Fruit fly (Drosophila melanogaster): ENCODE measurements around the gene bcn92.
A peak's percentile ranks its signal among the peaks of the same experiment; 100 is the strongest.

Gene bcn92

dm6 chrX:2166129-2166528 is 16.7 kb upstream of the bcn92 start (continued):
- TF ChIP-seq cas (GFP tag; IDR thresholded peaks at IDR 0.05) (no peak), CG3163 (GFP tag; optimal IDR thresholded peaks at IDR 0.05) (no peak), CG17186 (GFP tag; optimal IDR thresholded peaks at IDR 0.05) (peak; percentile 28), CG17829 (tag; optimal IDR thresholded peaks at IDR 0.05) (no peak), Gsc (GFP tag; IDR thresholded peaks at IDR 0.05) (no peak), CG2875 (GFP tag; optimal IDR thresholded peaks at IDR 0.05) (peak; percentile 41), vvl (GFP tag; IDR thresholded peaks at IDR 0.05) (peak; percentile 74), CG14965 (GFP tag; optimal IDR thresholded peaks at IDR 0.05; ENCODE audit: borderline replicate concordance) (no peak), CG10267 (tag; optimal IDR thresholded peaks at IDR 0.05) (no peak), CG4820 (GFP tag; optimal IDR thresholded peaks at IDR 0.05) (peak; percentile 44), Poxn (GFP tag; IDR thresholded peaks at IDR 0.05) (no peak), trh (GFP tag; optimal IDR thresholded peaks at IDR 0.05) (no peak), HmgD (GFP tag; optimal IDR thresholded peaks at IDR 0.05) (no peak), CG2202 (tag; optimal IDR thresholded peaks at IDR 0.05) (no peak), Six4 (GFP tag; optimal IDR thresholded peaks at IDR 0.05) (peak; percentile 13), gcm (GFP tag; optimal IDR thresholded peaks at IDR 0.05) (no peak), NfI (GFP tag; optimal IDR thresholded peaks at IDR 0.05) (peak; percentile 28), CG13624 (GFP tag; optimal IDR thresholded peaks at IDR 0.05) (no peak), CG6765 (GFP tag; optimal IDR thresholded peaks at IDR 0.05) (no peak), CG3838 (GFP tag; optimal IDR thresholded peaks at IDR 0.05) (no peak), CG9215 (GFP tag; IDR thresholded peaks at IDR 0.05) (no peak), CG16815 (GFP tag; optimal IDR thresholded peaks at IDR 0.05) (no peak), rib (GFP tag; IDR thresholded peaks at IDR 0.05) (no peak), CG13296 (GFP tag; optimal IDR thresholded peaks at IDR 0.05) (no peak), fru (optimal IDR thresholded peaks at IDR 0.05) (no peak), jigr1 (GFP tag; IDR thresholded peaks at IDR 0.05) (no peak), sens (GFP tag) (peak; percentile 66), CG7357 (GFP tag; IDR thresholded peaks at IDR 0.05) (no peak), chn (GFP tag; optimal IDR thresholded peaks at IDR 0.05) (peak; percentile 38), ap (GFP tag; IDR thresholded peaks at IDR 0.05) (peak; percentile 38; the same call in 1 of the 2 replicates), az2 (GFP tag; optimal IDR thresholded peaks at IDR 0.05) (peak; percentile 49), CG2889 (GFP tag; IDR thresholded peaks at IDR 0.05) (0 out of 3 replicates have a peak, but pooled peaks have one; percentile 15), ranshi (GFP tag; IDR thresholded peaks at IDR 0.05) (peak; percentile 61; the same call in 1 of the 2 replicates), pum (GFP tag; optimal IDR thresholded peaks at IDR 0.05) (no peak), prd (optimal IDR thresholded peaks at IDR 0.05) (no peak), prd (GFP tag; IDR thresholded peaks at IDR 0.05) (peak; percentile 78; the same call in 2 of the 3 replicates), luna (GFP tag; optimal IDR thresholded peaks at IDR 0.05) (no peak), Dbx (GFP tag; IDR thresholded peaks at IDR 0.05) (no peak), Scr (GFP tag; IDR thresholded peaks at IDR 0.05; ENCODE audit: partially characterized antibody) (no peak), CG7928 (GFP tag; optimal IDR thresholded peaks at IDR 0.05) (no peak), CG18262 (tag; optimal IDR thresholded peaks at IDR 0.05) (peak; percentile 36), Mes4 (GFP tag; optimal IDR thresholded peaks at IDR 0.05) (peak; percentile 43), CG31441 (GFP tag; IDR thresholded peaks at IDR 0.05) (no peak; the same call in 1 of the 2 replicates), repo (GFP tag; optimal IDR thresholded peaks at IDR 0.05) (peak; percentile 0), CG13123 (GFP tag; optimal IDR thresholded peaks at IDR 0.05) (no peak), phol (tag; optimal IDR thresholded peaks at IDR 0.05) (peak; percentile 51), ac (GFP tag; optimal IDR thresholded peaks at IDR 0.05) (no peak), HLH4C (GFP tag; IDR thresholded peaks at IDR 0.05; ENCODE audit: partially characterized antibody) (no peak), wek (GFP tag; optimal IDR thresholded peaks at IDR 0.05) (no peak), CG32772 (GFP tag; IDR thresholded peaks at IDR 0.05) (peak; percentile 59; the same call in 1 of the 2 replicates), CG6683 (GFP tag; optimal IDR thresholded peaks at IDR 0.05) (no peak), chif (GFP tag; optimal IDR thresholded peaks at IDR 0.05) (peak in 1 of 2 experiments; percentile 51), Ravus (GFP tag; IDR thresholded peaks at IDR 0.05) (no peak)

All from whole organism, embryonic.